Worm (Caenorhabditis elegans) whole organism, young adult: ENCODE results near the gene eri-9.

Experiments used
- Y53F4B.3 ChIP-seq: fragments of 200-800 bp; sonication (Bioruptor generic); IDR thresholded peaks from 2 replicates; pipeline ENCODE4 v1.3.6; 2022; ENCODE audit warnings: missing genetic modification reagents, missing genetic modification characterization, missing compliant biosample characterization
- hmg-1.2 ChIP-seq: fragments of 200-800 bp; sonication (Bioruptor generic); IDR thresholded peaks from 2 replicates; pipeline ENCODE4 v1.3.6; 2022; ENCODE audit warnings: missing genetic modification reagents, missing genetic modification characterization, missing compliant biosample characterization
- snpc-4 ChIP-seq, 5 experiments: fragments of 150-350 bp in 1 of 5; sonication (generic microtip) in 4 of 5; optimal IDR thresholded peaks; 2 replicates each; lab custom pipeline; 2014 to 2018; ENCODE audit warnings: missing genetic modification characterization in 5 of 5, missing biosample characterization in 3 of 5, antibody characterized with exemption in 2 of 5, mild to moderate bottlenecking in 2 of 5, missing compliant biosample characterization in 2 of 5, missing genotype in 2 of 5, moderate library complexity in 2 of 5, missing genetic modification reagents in 1 of 5

DNA sequence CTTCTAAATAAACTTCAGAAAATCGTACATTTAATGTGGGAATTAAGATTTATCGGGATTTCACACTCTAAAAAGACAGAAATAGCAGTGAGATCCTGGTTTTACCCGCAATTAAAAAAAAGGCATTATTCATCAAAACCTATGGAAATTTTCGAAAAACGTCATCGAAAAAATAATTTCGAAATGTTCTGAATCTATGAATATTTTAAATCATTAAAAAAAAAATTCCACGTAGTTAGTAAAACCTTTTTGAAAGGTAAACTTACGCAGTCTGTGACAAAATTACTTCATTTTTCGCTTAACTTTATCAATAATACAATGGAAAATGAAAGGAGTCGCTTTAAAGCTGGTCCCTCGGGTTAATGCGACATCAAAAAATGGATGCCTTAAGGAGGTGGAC is 24.3 kb downstream of the eri-9 start, which contains the start of gene C26E6.1:
- TF ChIP-seq Y53F4B.3 (GFP tag; lab: Robert Waterston, UW) (no peak), hmg-1.2 (no peak), snpc-4 (GFP tag; optimal IDR thresholded peaks at IDR 0.05; lab: Kevin White, UChicago) (no peak), snpc-4 (tag; optimal IDR thresholded peaks at IDR 0.05; lab: Kevin White, UChicago) (no peak)
